Fruit fly (Drosophila melanogaster): ENCODE data around the gene mei-41.

Gene mei-41

DNA sequence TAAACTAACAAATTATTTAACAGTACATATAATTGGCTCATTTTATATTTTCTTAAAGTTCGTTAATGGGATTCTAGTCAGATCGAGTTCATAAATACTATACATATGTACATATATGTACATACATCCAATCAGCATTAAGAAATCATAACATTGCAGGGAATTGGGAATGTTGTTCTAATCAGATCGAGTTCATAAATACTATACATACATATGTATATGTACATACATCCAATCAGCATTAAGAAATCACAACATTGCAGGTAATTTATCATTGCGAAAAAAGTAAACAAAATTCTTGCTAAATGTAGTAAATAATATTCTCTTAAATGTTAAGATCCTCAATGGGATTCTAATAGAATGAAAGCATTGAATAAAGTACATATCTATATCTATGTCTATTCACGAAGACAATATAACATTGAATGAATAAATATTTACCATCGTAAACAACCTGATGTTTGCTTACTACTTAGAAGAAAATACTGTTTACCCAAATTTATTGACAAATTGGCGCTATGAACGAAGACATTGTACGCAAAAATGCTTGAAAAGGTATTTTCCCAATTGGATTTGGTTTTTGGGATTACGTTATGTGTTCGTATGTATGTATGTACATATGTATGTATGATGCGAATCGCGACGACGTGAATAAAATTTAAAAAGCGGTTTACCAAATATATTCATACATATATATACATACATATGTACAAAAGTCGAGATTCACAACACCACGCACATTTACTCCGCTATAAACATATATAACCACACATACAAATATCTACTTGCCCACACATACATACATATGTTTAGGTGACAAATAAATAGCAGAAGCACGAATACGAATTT lies 7.6 kb upstream of the mei-41 start (continued):
- no peak for TF ChIP-seq emc (GFP tag; optimal IDR thresholded peaks at IDR 0.05)
- TF ChIP-seq H2.0 (GFP tag; IDR thresholded peaks at IDR 0.05): no peak
- peak; percentile 61 for TF ChIP-seq mam (GFP tag; optimal IDR thresholded peaks at IDR 0.05)
- TF ChIP-seq maf-S (GFP tag; optimal IDR thresholded peaks at IDR 0.05): peak; percentile 59
- peak; percentile 75 for TF ChIP-seq seq (GFP tag; IDR thresholded peaks at IDR 0.05)
- TF ChIP-seq CG14667 (GFP tag; IDR thresholded peaks at IDR 0.05): no peak
- peak; percentile 49 for TF ChIP-seq tup (GFP tag; optimal IDR thresholded peaks at IDR 0.05)
- no peak for TF ChIP-seq klu (GFP tag; IDR thresholded peaks at IDR 0.05)
- peak; percentile 75 for TF ChIP-seq gsb-n (tag; optimal IDR thresholded peaks at IDR 0.05)
- peak; percentile 6 for TF ChIP-seq CG10274 (GFP tag; optimal IDR thresholded peaks at IDR 0.05)
- TF ChIP-seq Oaz (GFP tag; IDR thresholded peaks at IDR 0.05): no peak
- TF ChIP-seq ERR (GFP tag; optimal IDR thresholded peaks at IDR 0.05): peak; percentile 27
- TF ChIP-seq ham (GFP tag; IDR thresholded peaks at IDR 0.05): no peak
- peak; percentile 94 for TF ChIP-seq BtbVII (GFP tag; optimal IDR thresholded peaks at IDR 0.05)
- TF ChIP-seq sr (GFP tag; IDR thresholded peaks at IDR 0.05): no peak
- TF ChIP-seq CG15073 (GFP tag; optimal IDR thresholded peaks at IDR 0.05): no peak
- peak; percentile 86 for TF ChIP-seq ATbp (GFP tag; optimal IDR thresholded peaks at IDR 0.05)
- peak; percentile 75 for TF ChIP-seq cwo (GFP tag; optimal IDR thresholded peaks at IDR 0.05)
- peak; percentile 84 for TF ChIP-seq wek (GFP tag; optimal IDR thresholded peaks at IDR 0.05)
- peak; percentile 62 for TF ChIP-seq CG13624 (GFP tag; optimal IDR thresholded peaks at IDR 0.05)
- TF ChIP-seq CG10543 (GFP tag; optimal IDR thresholded peaks at IDR 0.05): peak; percentile 95
- peak; percentile 37; the same call in 1 of the 2 replicates for TF ChIP-seq Adf1 (GFP tag; IDR thresholded peaks at IDR 0.05)
- peak; percentile 53 for TF ChIP-seq Side (GFP tag; optimal IDR thresholded peaks at IDR 0.05)
- peak; percentile 87 for TF ChIP-seq fd64A (GFP tag; optimal IDR thresholded peaks at IDR 0.05)
- TF ChIP-seq NK7.1 (GFP tag; optimal IDR thresholded peaks at IDR 0.05): peak; percentile 74
- peak; percentile 71 for TF ChIP-seq fd102C (GFP tag; optimal IDR thresholded peaks at IDR 0.05)
- TF ChIP-seq CG11695 (GFP tag; IDR thresholded peaks at IDR 0.05): peak; percentile 80
- TF ChIP-seq CG1233 (GFP tag; optimal IDR thresholded peaks at IDR 0.05): peak; percentile 94
- peak; percentile 94 for TF ChIP-seq schlank (tag; optimal IDR thresholded peaks at IDR 0.05)
- peak; percentile 47 for TF ChIP-seq CG12942 (GFP tag; optimal IDR thresholded peaks at IDR 0.05)
- peak; percentile 72 for TF ChIP-seq CG3407 (GFP tag; optimal IDR thresholded peaks at IDR 0.05)
- TF ChIP-seq HmgZ (tag; optimal IDR thresholded peaks at IDR 0.05): peak; percentile 94
- no peak for TF ChIP-seq CG30403 (GFP tag; optimal IDR thresholded peaks at IDR 0.05)

DNA sequence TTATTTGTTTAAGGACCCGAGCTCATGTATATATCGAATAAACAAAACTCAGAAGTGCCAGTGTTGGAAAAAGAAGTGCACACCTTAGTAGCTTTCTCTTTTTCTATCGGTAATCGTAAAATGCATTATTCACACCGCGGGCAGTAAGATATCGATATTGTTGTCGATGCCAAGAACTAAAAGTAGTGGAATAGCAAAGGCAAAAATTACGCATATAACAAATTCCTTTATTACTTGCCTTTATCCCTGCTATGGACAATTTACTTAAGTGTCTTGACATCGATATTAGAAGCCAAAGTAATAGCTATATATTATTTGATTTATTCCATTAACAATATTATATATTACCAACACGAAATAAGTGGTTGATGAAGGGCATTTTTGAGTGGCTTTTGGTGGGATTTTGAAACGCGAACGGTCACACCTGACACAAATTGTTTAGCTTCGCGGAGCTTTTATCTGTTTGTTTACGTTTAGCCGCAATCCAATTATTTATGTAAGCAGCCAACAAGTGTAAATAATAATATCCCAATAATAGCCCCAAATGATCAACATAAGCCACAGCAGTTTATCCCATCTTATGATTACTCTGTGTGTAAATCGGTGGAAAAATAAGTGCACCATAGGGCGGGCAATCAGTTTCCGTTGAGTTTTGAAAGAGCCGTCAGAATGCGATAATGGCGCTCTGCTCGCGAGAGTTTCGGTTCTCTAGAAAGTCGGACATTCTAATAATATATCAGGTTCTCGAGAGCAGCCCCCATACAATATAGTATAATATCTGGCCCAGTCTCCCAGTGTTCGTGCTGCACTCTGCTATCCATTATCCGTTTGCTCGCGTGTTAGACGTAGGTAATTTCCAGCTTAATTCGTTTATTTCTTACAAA lies 6.4 kb upstream of the mei-41 start, which contains the start of the genes CG9992 and CG4239:
TSS of gene CG9992 (minus strand) at position 66 of the 884 bp plus-strand sequence.
TSS of gene CG4239 (plus strand) at position 436 of the 884 bp plus-strand sequence.
- no peak for TF ChIP-seq CG10959 (GFP tag; IDR thresholded peaks at IDR 0.05)
- no peak for TF ChIP-seq luna (GFP tag; optimal IDR thresholded peaks at IDR 0.05)
- no peak for TF ChIP-seq nau (GFP tag; optimal IDR thresholded peaks at IDR 0.05)
- no peak for TF ChIP-seq CG3407 (GFP tag; optimal IDR thresholded peaks at IDR 0.05)
- peak; percentile 44; the same call in 1 of the 2 replicates for TF ChIP-seq CG31224 (GFP tag; IDR thresholded peaks at IDR 0.05)
- peak; percentile 72 for TF ChIP-seq lmd (GFP tag; IDR thresholded peaks at IDR 0.05)
- 0 out of 2 replicates have a peak, but pooled peaks have one; percentile 23 for TF ChIP-seq CG7372 (GFP tag; IDR thresholded peaks at IDR 0.05)
- TF ChIP-seq CG8944 (GFP tag; optimal IDR thresholded peaks at IDR 0.05): peak; percentile 8
- TF ChIP-seq BtbVII (GFP tag; optimal IDR thresholded peaks at IDR 0.05): no peak
- TF ChIP-seq kah (GFP tag; optimal IDR thresholded peaks at IDR 0.05): peak; percentile 11
- peak; percentile 47; the same call in 1 of the 3 replicates for TF ChIP-seq ci (GFP tag; IDR thresholded peaks at IDR 0.05)
- TF ChIP-seq CG4404 (GFP tag; IDR thresholded peaks at IDR 0.05): peak; percentile 70
- TF ChIP-seq CG8388 (GFP tag; optimal IDR thresholded peaks at IDR 0.05): no peak
- TF ChIP-seq NFAT (GFP tag; IDR thresholded peaks at IDR 0.05): peak; percentile 48; the same call in 1 of the 2 replicates
- peak; percentile 66 for TF ChIP-seq CG2120 (GFP tag; optimal IDR thresholded peaks at IDR 0.05)
- TF ChIP-seq eyg (GFP tag; optimal IDR thresholded peaks at IDR 0.05): no peak
- peak; percentile 40 for TF ChIP-seq unpg (GFP tag; optimal IDR thresholded peaks at IDR 0.05)
- TF ChIP-seq Bteb2 (GFP tag; optimal IDR thresholded peaks at IDR 0.05): no peak

Measured in whole organism, embryonic.